Worm (Caenorhabditis elegans) whole organism, L3 larva: ENCODE measurements around the gene Y49F6B.8.
"Not testable (repeated sequence)": the region's sequence is repeated elsewhere in the genome, so short reads cannot be mapped to it uniquely, and the experiment has no call there.

Experiments
- ZK546.5 ChIP-seq: sonication (generic microtip); optimal IDR thresholded peaks from 2 replicates; lab custom pipeline; 2017; ENCODE audit warnings: missing biosample characterization, missing genetic modification characterization
- aly-2 ChIP-seq: fragments of 150-350 bp; optimal IDR thresholded peaks from 2 replicates; lab custom pipeline; 2014; ENCODE audit warnings: missing biosample characterization, missing genetic modification characterization
- ama-1 ChIP-seq: fragments of 150-350 bp; optimal IDR thresholded peaks from 2 replicates; lab custom pipeline; 2018
- ceh-16 ChIP-seq: sonication (generic microtip); optimal IDR thresholded peaks from 2 replicates; lab custom pipeline; 2017; ENCODE audit warnings: missing biosample characterization, missing genetic modification characterization
- ceh-82 ChIP-seq: fragments of 150-350 bp; optimal IDR thresholded peaks from 2 replicates; lab custom pipeline; 2014; ENCODE audit warnings: missing biosample characterization, missing genetic modification characterization
- daf-12 ChIP-seq: fragments of 150-350 bp; optimal IDR thresholded peaks from 2 replicates; lab custom pipeline; 2014; ENCODE audit warnings: missing biosample characterization, missing genetic modification reagents, missing genetic modification characterization
- egl-27 ChIP-seq: sonication (generic microtip); optimal IDR thresholded peaks from 4 replicates; lab custom pipeline; 2017; ENCODE audit warnings: missing biosample characterization, missing genetic modification reagents, missing genetic modification characterization
- elt-1 ChIP-seq: fragments of 150-350 bp; optimal IDR thresholded peaks from 2 replicates; lab custom pipeline; 2014; ENCODE audit warnings: missing biosample characterization, missing genetic modification characterization
- elt-3 ChIP-seq, 3 experiments: fragments of 150-350 bp in 1 of 3; sonication (generic microtip) in 2 of 3; optimal IDR thresholded peaks; 2 replicates in 2 of 3; 4 replicates in 1 of 3; lab custom pipeline; 2014 to 2017; ENCODE audit warnings: missing biosample characterization in 3 of 3, missing genetic modification characterization in 3 of 3
- eor-1 ChIP-seq, 2 experiments: fragments of 150-350 bp; optimal IDR thresholded peaks; 2 replicates each; lab custom pipeline; 2014 to 2018; ENCODE audit warnings: missing biosample characterization in 2 of 2, missing genetic modification characterization in 2 of 2
- fkh-2 ChIP-seq: fragments of 150-350 bp; optimal IDR thresholded peaks from 2 replicates; lab custom pipeline; 2014; ENCODE audit warnings: missing biosample characterization, missing genetic modification reagents, missing genetic modification characterization
- fos-1 ChIP-seq: fragments of 150-350 bp; optimal IDR thresholded peaks from 2 replicates; lab custom pipeline; 2014; ENCODE audit warnings: missing biosample characterization, missing genetic modification characterization
- hmg-11 ChIP-seq: sonication (generic microtip); optimal IDR thresholded peaks from 2 replicates; lab custom pipeline; 2016; ENCODE audit warnings: missing genetic modification characterization, missing compliant biosample characterization
- jun-1 ChIP-seq: fragments of 150-350 bp; optimal IDR thresholded peaks from 2 replicates; lab custom pipeline; 2014; ENCODE audit warnings: missing biosample characterization, missing genetic modification reagents, missing genetic modification characterization
- lin-39 ChIP-seq: fragments of 150-350 bp; optimal IDR thresholded peaks from 2 replicates; lab custom pipeline; 2018; ENCODE audit warnings: missing biosample characterization, missing genetic modification reagents, missing genetic modification characterization
- lsy-12 ChIP-seq: sonication (generic microtip); optimal IDR thresholded peaks from 2 replicates; lab custom pipeline; 2016; ENCODE audit warnings: mild to moderate bottlenecking, missing genetic modification characterization, missing compliant biosample characterization
- mdl-1 ChIP-seq: fragments of 150-350 bp; optimal IDR thresholded peaks from 2 replicates; lab custom pipeline; 2014; ENCODE audit warnings: missing biosample characterization, missing genetic modification characterization
- nfya-1 ChIP-seq: sonication (generic microtip); optimal IDR thresholded peaks from 2 replicates; lab custom pipeline; 2017; ENCODE audit warnings: missing genetic modification characterization, mild to moderate bottlenecking, missing compliant biosample characterization, antibody characterized with exemption, moderate library complexity; ENCODE audit not compliant: insufficient read depth
- nhr-12 ChIP-seq: fragments of 150-350 bp; optimal IDR thresholded peaks from 2 replicates; lab custom pipeline; 2014; ENCODE audit warnings: missing biosample characterization, missing genetic modification characterization
- nhr-23 ChIP-seq: fragments of 150-350 bp; optimal IDR thresholded peaks from 2 replicates; lab custom pipeline; 2014; ENCODE audit warnings: missing biosample characterization, missing genetic modification reagents, missing genetic modification characterization
- nhr-237 ChIP-seq: fragments of 150-350 bp; optimal IDR thresholded peaks from 2 replicates; lab custom pipeline; 2014; ENCODE audit warnings: missing biosample characterization, missing genetic modification characterization
- nhr-25 ChIP-seq: sonication (generic microtip); optimal IDR thresholded peaks from 2 replicates; lab custom pipeline; 2017; ENCODE audit warnings: missing biosample characterization, missing genetic modification characterization
- nhr-28 ChIP-seq: fragments of 150-350 bp; optimal IDR thresholded peaks from 2 replicates; lab custom pipeline; 2014; ENCODE audit warnings: missing biosample characterization, missing genetic modification characterization
- nhr-43 ChIP-seq: sonication (generic microtip); optimal IDR thresholded peaks from 2 replicates; lab custom pipeline; 2016; ENCODE audit warnings: mild to moderate bottlenecking, missing genetic modification characterization, missing compliant biosample characterization; ENCODE audit not compliant: poor library complexity, severe bottlenecking
- nhr-67 ChIP-seq: fragments of 150-350 bp; optimal IDR thresholded peaks from 2 replicates; lab custom pipeline; 2014; ENCODE audit warnings: missing biosample characterization, missing genetic modification characterization
- nhr-76 ChIP-seq: fragments of 150-350 bp; sonication (generic microtip); optimal IDR thresholded peaks from 5 replicates; lab custom pipeline; 2014; ENCODE audit warnings: missing biosample characterization, missing genetic modification characterization
- pha-4 ChIP-seq: fragments of 150-350 bp; optimal IDR thresholded peaks from 2 replicates; lab custom pipeline; 2014; ENCODE audit warnings: missing biosample characterization, missing genetic modification reagents, missing genetic modification characterization
- sea-2 ChIP-seq: fragments of 150-350 bp; sonication (generic microtip); optimal IDR thresholded peaks from 4 replicates; lab custom pipeline; 2014; ENCODE audit warnings: missing biosample characterization, missing genetic modification reagents, missing genetic modification characterization
- skn-1 ChIP-seq: fragments of 150-350 bp; optimal IDR thresholded peaks from 2 replicates; lab custom pipeline; 2014; ENCODE audit warnings: missing biosample characterization, missing genetic modification characterization
- snpc-4 ChIP-seq: fragments of 150-350 bp; optimal IDR thresholded peaks from 2 replicates; lab custom pipeline; 2014; ENCODE audit warnings: missing biosample characterization, missing genetic modification characterization
- tbx-2 ChIP-seq: sonication (generic microtip); optimal IDR thresholded peaks from 2 replicates; lab custom pipeline; 2016; ENCODE audit warnings: mild to moderate bottlenecking, missing genetic modification characterization, missing compliant biosample characterization
- unc-62 ChIP-seq: fragments of 150-350 bp; sonication (generic microtip); optimal IDR thresholded peaks from 4 replicates; lab custom pipeline; 2014; ENCODE audit warnings: missing biosample characterization, missing genetic modification reagents, missing genetic modification characterization
- zag-1 ChIP-seq: fragments of 150-350 bp; optimal IDR thresholded peaks from 2 replicates; lab custom pipeline; 2014; ENCODE audit warnings: missing biosample characterization, missing genetic modification characterization
- ztf-11 ChIP-seq: fragments of 150-350 bp; optimal IDR thresholded peaks from 2 replicates; lab custom pipeline; 2014; ENCODE audit warnings: missing biosample characterization, missing genetic modification characterization
- ztf-4 ChIP-seq: fragments of 150-350 bp; optimal IDR thresholded peaks from 2 replicates; lab custom pipeline; 2014; ENCODE audit warnings: missing biosample characterization, missing genetic modification characterization

Y49F6B.8 gene

ce11 chrII:3471603-3472002, 9.9 kb downstream of the Y49F6B.8 start, which contains the start of gene Y49F6B.13:
Y49F6B.13 (minus strand) TSS chrII:3471703.
- TF ChIP-seq eor-1 (tag; optimal IDR thresholded peaks at IDR 0.05; lab: Kevin White, UChicago) (no peak), elt-1 (tag; lab: Kevin White, UChicago) (no peak), elt-3 (tag; optimal IDR thresholded peaks at IDR 0.05; lab: Kevin White, UChicago) (no peak), fos-1 (tag; lab: Kevin White, UChicago) (no peak), nhr-28 (tag; lab: Kevin White, UChicago) (no peak), lin-39 (tag; lab: Kevin White, UChicago) (no peak), unc-62 (GFP tag; lab: Kevin White, UChicago) (no peak), hmg-11 (tag; lab: Kevin White, UChicago) (no peak), nhr-25 (tag; lab: Kevin White, UChicago) (no peak), nhr-237 (tag; lab: Kevin White, UChicago) (no peak), nhr-23 (tag; lab: Kevin White, UChicago) (no peak), jun-1 (tag; lab: Kevin White, UChicago) (no peak), lsy-12 (tag; lab: Kevin White, UChicago) (no peak), ama-1 (no peak), zag-1 (tag; lab: Kevin White, UChicago) (no peak), skn-1 (tag; lab: Kevin White, UChicago) (no peak), tbx-2 (no peak)

ce11 chrII:3470549-3470948, 10.9 kb downstream of the Y49F6B.8 start, which contains the start of gene Y49F6B.20:
Y49F6B.20 (minus strand) TSS chrII:3470649.
- TF ChIP-seq nfya-1 (tag; lab: Kevin White, UChicago) = no peak
- no peak for TF ChIP-seq nhr-67
- no peak for TF ChIP-seq fos-1 (tag; lab: Kevin White, UChicago)
- TF ChIP-seq aly-2 (tag; lab: Kevin White, UChicago) = no peak
- TF ChIP-seq fkh-2 (tag; lab: Kevin White, UChicago) = no peak
- no peak for TF ChIP-seq nhr-12 (tag; lab: Kevin White, UChicago)
- TF ChIP-seq ZK546.5 (tag; lab: Kevin White, UChicago) = no peak
- no peak for TF ChIP-seq snpc-4 (tag; lab: Kevin White, UChicago)
- no peak for TF ChIP-seq daf-12
- TF ChIP-seq egl-27 (tag; lab: Kevin White, UChicago) = no peak
- TF ChIP-seq ama-1 = no peak
- TF ChIP-seq jun-1 (tag; lab: Kevin White, UChicago) = no peak
- no peak for TF ChIP-seq lin-39 (tag; lab: Kevin White, UChicago)
- no peak for TF ChIP-seq sea-2 (GFP tag; lab: Kevin White, UChicago)
- TF ChIP-seq nhr-43 (tag; lab: Kevin White, UChicago) = no peak
- no peak for TF ChIP-seq ztf-4 (tag; lab: Kevin White, UChicago)
- TF ChIP-seq ceh-82 (tag; lab: Kevin White, UChicago) = no peak
- TF ChIP-seq lsy-12 (tag; lab: Kevin White, UChicago) = no peak
- TF ChIP-seq, all 47 proteins: peak for 0

ce11 chrII:3464580-3464979, 16.9 kb downstream of the Y49F6B.8 start, which contains the start of gene C16C8.10:
C16C8.10 (minus strand) TSS chrII:3464680.
- not testable (repeated sequence) for TF ChIP-seq nhr-76, ceh-16, hmg-11 (tag; lab: Kevin White, UChicago)
- TF ChIP-seq, all 47 proteins: peak for 0; not testable (repeated sequence) for 47

ce11 chrII:3463097-3463496, 18.4 kb downstream of the Y49F6B.8 start, which contains the start of gene C16C8.9:
C16C8.9 (minus strand) TSS chrII:3463197.
- TF ChIP-seq ceh-16 (tag; lab: Kevin White, UChicago) = no peak
- no peak for TF ChIP-seq nhr-43 (tag; lab: Kevin White, UChicago)
- no peak for TF ChIP-seq pha-4 (tag; lab: Kevin White, UChicago)
- no peak for TF ChIP-seq fos-1 (tag; lab: Kevin White, UChicago)
- no peak for TF ChIP-seq mdl-1 (tag; lab: Kevin White, UChicago)
- TF ChIP-seq nhr-23 (tag; lab: Kevin White, UChicago) = no peak
- TF ChIP-seq unc-62 (GFP tag; lab: Kevin White, UChicago) = no peak
- no peak for TF ChIP-seq ztf-11 (tag; lab: Kevin White, UChicago)
- no peak for TF ChIP-seq nhr-28 (tag; lab: Kevin White, UChicago)
- TF ChIP-seq zag-1 (tag; lab: Kevin White, UChicago) = no peak
- no peak for TF ChIP-seq nhr-76 (tag; lab: Kevin White, UChicago)
- TF ChIP-seq nhr-25 (tag; lab: Kevin White, UChicago) = no peak
- no peak for TF ChIP-seq lin-39 (tag; lab: Kevin White, UChicago)
- TF ChIP-seq elt-1 (tag; lab: Kevin White, UChicago) = no peak
